Fruit fly (Drosophila melanogaster) whole organism, embryonic: ENCODE data around the gene Tao.

ENCODE experiments used
- Adf1 ChIP-seq: fragments of 200-800 bp; sonication (Bioruptor generic); IDR thresholded peaks from 2 replicates; pipeline ENCODE4 v1.3.6; 2022; ENCODE audit warnings: missing biosample characterization, missing genetic modification characterization
- CG10321 ChIP-seq: fragments of 200-800 bp; sonication (Bioruptor generic); IDR thresholded peaks from 2 replicates; pipeline ENCODE4 v1.3.6; 2022; ENCODE audit warnings: missing biosample characterization, missing genetic modification characterization
- CG13296 ChIP-seq: fragments of 200-800 bp; sonication (Bioruptor generic); optimal IDR thresholded peaks from 3 replicates; lab custom pipeline; 2018; ENCODE audit warnings: missing biosample characterization, mild to moderate bottlenecking, missing genetic modification characterization
- CG14860 ChIP-seq: fragments of 200-800 bp; sonication (Bioruptor generic); IDR thresholded peaks from 3 replicates; pipeline ENCODE4 v1.3.6; 2022; ENCODE audit warnings: missing biosample characterization, missing genetic modification characterization; ENCODE audit not compliant: partially characterized antibody
- CG15011 ChIP-seq: fragments of 200-800 bp; sonication (Bioruptor generic); optimal IDR thresholded peaks from 3 replicates; lab custom pipeline; 2018; ENCODE audit warnings: missing biosample characterization, mild to moderate bottlenecking, missing genetic modification characterization
- CG17568 ChIP-seq: fragments of 200-800 bp; sonication (Bioruptor generic); optimal IDR thresholded peaks from 2 replicates; lab custom pipeline; 2018; ENCODE audit warnings: missing biosample characterization, mild to moderate bottlenecking, missing genetic modification characterization, moderate library complexity
- CG1832 ChIP-seq: fragments of 200-800 bp; sonication (Bioruptor generic); optimal IDR thresholded peaks from 2 replicates; lab custom pipeline; 2017; ENCODE audit warnings: missing biosample characterization, mild to moderate bottlenecking, missing genetic modification characterization, inconsistent platforms
- CG2129 ChIP-seq: fragments of 200-800 bp; sonication (Bioruptor generic); IDR thresholded peaks from 2 replicates; pipeline ENCODE4 v1.3.6; 2022; ENCODE audit warnings: missing biosample characterization, missing genetic modification characterization; ENCODE audit not compliant: partially characterized antibody
- CG2875 ChIP-seq: fragments of 200-800 bp; sonication (Bioruptor generic); optimal IDR thresholded peaks from 2 replicates; lab custom pipeline; 2017; ENCODE audit warnings: missing biosample characterization, mild to moderate bottlenecking, missing genetic modification characterization, missing genetic modification reagents
- CG30431 ChIP-seq: fragments of 200-800 bp; sonication (Bioruptor generic); optimal IDR thresholded peaks from 2 replicates; lab custom pipeline; 2017; ENCODE audit warnings: missing biosample characterization, missing genetic modification characterization
- CG3281 ChIP-seq: fragments of 200-800 bp; sonication (Bioruptor generic); optimal IDR thresholded peaks from 3 replicates; lab custom pipeline; 2017; ENCODE audit warnings: missing biosample characterization, mild to moderate bottlenecking, missing genetic modification characterization
- CG4854 ChIP-seq: fragments of 200-800 bp; sonication (Bioruptor generic); optimal IDR thresholded peaks from 2 replicates; lab custom pipeline; 2016; ENCODE audit warnings: missing biosample characterization, missing genetic modification characterization, inconsistent platforms
- CG6254 ChIP-seq: fragments of 200-800 bp; sonication (Bioruptor generic); optimal IDR thresholded peaks from 3 replicates; lab custom pipeline; 2017; ENCODE audit warnings: mild to moderate bottlenecking, missing biosample characterization, missing genetic modification reagents, missing genetic modification characterization
- CG7745 ChIP-seq: fragments of 200-800 bp; sonication (Bioruptor generic); optimal IDR thresholded peaks from 2 replicates; lab custom pipeline; 2018; ENCODE audit warnings: missing biosample characterization, mild to moderate bottlenecking, missing genetic modification characterization, moderate library complexity
- CG8388 ChIP-seq: fragments of 200-800 bp; sonication (Bioruptor generic); optimal IDR thresholded peaks from 2 replicates; lab custom pipeline; 2019; ENCODE audit warnings: missing biosample characterization, mild to moderate bottlenecking, missing genetic modification characterization, moderate library complexity
- CG8478 ChIP-seq: fragments of >200 bp; optimal IDR thresholded peaks from 2 replicates; lab custom pipeline; 2018
- CG8924 ChIP-seq: fragments of 200-800 bp; optimal IDR thresholded peaks from 3 replicates; lab custom pipeline; 2019; ENCODE audit warnings: missing biosample characterization, mild to moderate bottlenecking, missing genetic modification characterization, moderate library complexity
- CG9437 ChIP-seq: fragments of 200-800 bp; sonication (Bioruptor generic); optimal IDR thresholded peaks from 2 replicates; lab custom pipeline; 2018; ENCODE audit warnings: missing biosample characterization, mild to moderate bottlenecking, missing genetic modification characterization
- CG9932 ChIP-seq: fragments of 200-800 bp; sonication (Bioruptor generic); IDR thresholded peaks from 2 replicates; pipeline ENCODE4 v1.3.6; 2022; ENCODE audit warnings: missing biosample characterization, missing genetic modification characterization
- CTCF ChIP-seq: fragments of 200-800 bp; sonication (Bioruptor generic); optimal IDR thresholded peaks from 2 replicates; lab custom pipeline; 2017; ENCODE audit warnings: missing biosample characterization, mild to moderate bottlenecking, missing genetic modification characterization, moderate library complexity
- E2f1 ChIP-seq: fragments of 200-800 bp; sonication (Bioruptor generic); IDR thresholded peaks from 2 replicates; pipeline ENCODE4 v1.3.6; 2022; ENCODE audit warnings: missing biosample characterization, missing genetic modification characterization
- Ets97D ChIP-seq: fragments of 200-800 bp; sonication (Bioruptor generic); optimal IDR thresholded peaks from 3 replicates; lab custom pipeline; 2016; ENCODE audit warnings: missing biosample characterization, missing genetic modification characterization
- Med ChIP-seq: fragments of 200-800 bp; sonication (Bioruptor generic); peaks from one replicate; lab custom pipeline; 2016; ENCODE audit warnings: missing biosample characterization, missing genetic modification characterization, mild to moderate bottlenecking, inconsistent platforms, moderate library complexity
- Nf-YA ChIP-seq: fragments of 200-800 bp; sonication (Bioruptor generic); IDR thresholded peaks from 2 replicates; pipeline ENCODE4 v1.3.6; 2022; ENCODE audit warnings: missing biosample characterization, missing genetic modification characterization
- Nf-YB ChIP-seq: fragments of 200-800 bp; sonication (Bioruptor generic); optimal IDR thresholded peaks from 3 replicates; lab custom pipeline; 2019; ENCODE audit warnings: missing biosample characterization, mild to moderate bottlenecking, missing genetic modification characterization, moderate library complexity
- Nf-YC ChIP-seq: fragments of 200-800 bp; optimal IDR thresholded peaks from 3 replicates; lab custom pipeline; 2019; ENCODE audit warnings: missing biosample characterization, mild to moderate bottlenecking, missing genetic modification characterization, moderate library complexity
- Ptx1 ChIP-seq: fragments of 200-800 bp; sonication (Bioruptor generic); IDR thresholded peaks from 2 replicates; pipeline ENCODE4 v1.3.6; 2022; ENCODE audit warnings: missing biosample characterization, missing genetic modification characterization
- Taf1 ChIP-seq: fragments of 200-800 bp; sonication (Bioruptor generic); IDR thresholded peaks from 2 replicates; pipeline ENCODE4 v1.3.6; 2022; ENCODE audit warnings: missing biosample characterization, missing genetic modification characterization
- cg ChIP-seq: fragments of 200-800 bp; sonication (Bioruptor generic); optimal IDR thresholded peaks from 3 replicates; lab custom pipeline; 2019; ENCODE audit warnings: missing biosample characterization, mild to moderate bottlenecking, missing genetic modification characterization, moderate library complexity
- corto ChIP-seq: fragments of 200-800 bp; sonication (Bioruptor generic); optimal IDR thresholded peaks from 2 replicates; lab custom pipeline; 2016; ENCODE audit warnings: missing biosample characterization, mild to moderate bottlenecking, missing genetic modification characterization, moderate library complexity
- crol ChIP-seq: fragments of 200-800 bp; sonication (Bioruptor generic); IDR thresholded peaks from 2 replicates; pipeline ENCODE4 v1.3.6; 2022; ENCODE audit warnings: missing biosample characterization, missing genetic modification characterization
- da ChIP-seq: fragments of 200-800 bp; sonication (Bioruptor generic); optimal IDR thresholded peaks from 2 replicates; lab custom pipeline; 2016; ENCODE audit warnings: missing biosample characterization, missing genetic modification characterization
- exex ChIP-seq: fragments of 200-800 bp; sonication (Bioruptor generic); optimal IDR thresholded peaks from 4 replicates; lab custom pipeline; 2018; ENCODE audit warnings: missing biosample characterization, mild to moderate bottlenecking, missing genetic modification characterization, moderate library complexity
- fd3F ChIP-seq: fragments of 200-800 bp; sonication (Bioruptor generic); optimal IDR thresholded peaks from 2 replicates; lab custom pipeline; 2018; ENCODE audit warnings: missing biosample characterization, mild to moderate bottlenecking, missing genetic modification characterization, moderate library complexity
- nmo ChIP-seq: fragments of 200-800 bp; sonication (Bioruptor generic); optimal IDR thresholded peaks from 2 replicates; lab custom pipeline; 2018; ENCODE audit warnings: missing biosample characterization, mild to moderate bottlenecking, missing genetic modification characterization, moderate library complexity
- pfk ChIP-seq: fragments of 200-800 bp; sonication (Bioruptor generic); optimal IDR thresholded peaks from 2 replicates; lab custom pipeline; 2018; ENCODE audit warnings: missing biosample characterization, mild to moderate bottlenecking, missing genetic modification characterization, moderate library complexity
- phol ChIP-seq: fragments of 200-800 bp; sonication (Bioruptor generic); optimal IDR thresholded peaks from 3 replicates; lab custom pipeline; 2018; ENCODE audit warnings: missing biosample characterization, mild to moderate bottlenecking, missing genetic modification characterization, moderate library complexity
- pros ChIP-seq: fragments of 200-800 bp; sonication (Bioruptor generic); optimal IDR thresholded peaks from 3 replicates; lab custom pipeline; 2019; ENCODE audit warnings: missing biosample characterization, mild to moderate bottlenecking, missing genetic modification characterization, moderate library complexity
- repo ChIP-seq: fragments of 200-800 bp; sonication (Bioruptor generic); optimal IDR thresholded peaks from 2 replicates; lab custom pipeline; 2016; ENCODE audit warnings: missing biosample characterization, missing genetic modification characterization
- ro ChIP-seq: fragments of 200-800 bp; sonication (Bioruptor generic); IDR thresholded peaks from 2 replicates; pipeline ENCODE4 v1.3.6; 2022; ENCODE audit warnings: missing biosample characterization, missing genetic modification characterization
- seq ChIP-seq: fragments of 200-800 bp; sonication (Bioruptor generic); IDR thresholded peaks from 2 replicates; pipeline ENCODE4 v1.3.6; 2022; ENCODE audit warnings: missing biosample characterization, missing genetic modification characterization
- twi ChIP-seq: fragments of 200-800 bp; optimal IDR thresholded peaks from 2 replicates; lab custom pipeline; 2019; ENCODE audit warnings: missing biosample characterization, mild to moderate bottlenecking, missing genetic modification characterization, moderate library complexity
- zen ChIP-seq: fragments of 200-800 bp; sonication (Bioruptor generic); optimal IDR thresholded peaks from 3 replicates; lab custom pipeline; 2018; ENCODE audit warnings: missing biosample characterization, mild to moderate bottlenecking, missing genetic modification characterization, moderate library complexity

The Tao gene

DNA sequence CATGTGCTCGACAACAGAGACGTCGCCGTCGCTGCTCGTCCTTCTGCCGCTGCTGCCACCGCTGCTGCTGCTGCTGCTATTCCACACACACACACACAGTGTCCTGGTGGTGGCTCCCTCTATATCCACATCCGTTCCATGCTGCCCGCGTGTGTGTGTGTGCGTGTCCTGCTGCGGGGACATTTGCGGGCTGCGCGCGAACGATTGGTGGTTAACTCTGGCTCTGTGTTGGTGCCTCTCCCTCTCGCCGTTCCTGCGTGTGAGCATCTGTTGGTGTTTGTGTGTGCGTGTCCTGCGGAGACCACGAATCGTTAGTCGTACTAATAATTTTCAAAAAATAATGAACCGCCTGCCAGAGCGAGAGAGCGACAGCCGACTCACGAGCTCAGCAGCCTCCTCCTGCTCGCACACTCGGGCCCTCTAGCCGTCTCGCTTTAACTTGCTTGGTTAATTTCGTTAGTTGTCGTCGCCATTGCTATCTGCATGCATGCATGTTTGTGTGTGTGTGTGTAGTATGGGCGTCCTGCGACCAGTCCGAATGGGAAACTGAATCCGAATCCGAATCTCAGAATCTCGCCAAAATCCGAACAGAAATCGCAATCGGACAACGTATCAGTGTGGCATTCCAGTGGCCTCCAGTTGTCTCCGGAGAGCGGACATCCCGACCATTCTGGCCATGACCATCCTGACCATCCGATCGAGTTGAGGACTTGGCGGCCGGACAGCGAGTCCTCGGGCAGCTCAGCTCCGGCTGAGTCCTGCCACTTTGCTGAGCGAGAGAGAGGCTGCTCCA is 33.5 kb downstream of the Tao start:
- TF ChIP-seq pfk (peak; percentile 85), CG14860 (GFP tag; lab: Robert Waterston, UW) (no peak), CTCF (GFP tag; lab: Kevin White, UChicago) (peak; percentile 81), CG17568 (GFP tag; lab: Kevin White, UChicago) (no peak), Adf1 (peak; percentile 81), crol (peak; percentile 15; the same call in 1 of the 2 replicates), pros (GFP tag; lab: Kevin White, UChicago) (no peak), Nf-YB (peak; percentile 95), Ptx1 (GFP tag; lab: Robert Waterston, UW) (no peak), Med (GFP tag; lab: Kevin White, UChicago) (peak; percentile 31), CG8478 (lab: Kevin White, UChicago) (peak; percentile 54), CG1832 (GFP tag; lab: Kevin White, UChicago) (peak; percentile 88), exex (tag; lab: Kevin White, UChicago) (no peak), CG2875 (GFP tag; lab: Kevin White, UChicago) (no peak), zen (tag; lab: Kevin White, UChicago) (peak; percentile 22), Nf-YA (peak; percentile 34), Nf-YC (tag; lab: Kevin White, UChicago) (peak; percentile 96), twi (tag; lab: Kevin White, UChicago) (peak; percentile 3), CG8924 (tag; lab: Kevin White, UChicago) (peak; percentile 15), CG10321 (GFP tag; lab: Robert Waterston, UW) (peak; percentile 92), cg (GFP tag; lab: Kevin White, UChicago) (peak; percentile 78), phol (tag; lab: Kevin White, UChicago) (peak; percentile 43), Ets97D (GFP tag; lab: Kevin White, UChicago) (peak; percentile 35)

DNA sequence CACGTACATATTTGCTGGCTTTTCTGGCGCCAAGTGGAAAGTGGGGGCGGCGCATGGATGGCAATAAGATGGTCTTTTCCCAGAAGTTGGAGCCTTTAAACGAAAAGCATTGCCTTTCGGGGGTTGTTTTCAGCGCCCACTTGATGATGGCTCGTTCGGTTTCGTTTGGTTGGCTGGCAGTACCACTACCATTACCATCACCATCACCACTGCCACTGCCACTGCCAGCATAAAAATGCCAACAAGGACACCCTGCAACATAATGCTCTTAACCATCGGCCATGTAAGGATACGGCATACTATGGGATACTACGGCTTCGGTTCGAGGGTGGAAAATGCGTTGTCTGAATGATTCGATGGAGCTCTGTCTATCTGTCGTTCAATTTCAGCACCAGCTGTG is 44.2 kb downstream of the Tao start:
- TF ChIP-seq CG9932, result no peak
- no peak for TF ChIP-seq nmo
- TF ChIP-seq CG15011, result no peak
- no peak for TF ChIP-seq CG13296 (GFP tag; lab: Kevin White, UChicago)
- TF ChIP-seq E2f1 (GFP tag; lab: Robert Waterston, UW), result no peak
- no peak for TF ChIP-seq corto (GFP tag; lab: Kevin White, UChicago)
- TF ChIP-seq CG9437, result no peak
- TF ChIP-seq seq (GFP tag; lab: Robert Waterston, UW), result peak; percentile 9; the same call in 1 of the 2 replicates
- TF ChIP-seq CG3281 (GFP tag; lab: Kevin White, UChicago), result no peak
- no peak for TF ChIP-seq CG30431 (GFP tag; lab: Kevin White, UChicago)
- TF ChIP-seq cg (GFP tag; lab: Kevin White, UChicago), result peak; percentile 26
- no peak for TF ChIP-seq Taf1 (GFP tag; lab: Robert Waterston, UW)
- TF ChIP-seq Nf-YC (tag; lab: Kevin White, UChicago), result peak; percentile 88
- TF ChIP-seq CG6254 (GFP tag; lab: Kevin White, UChicago), result no peak
- no peak for TF ChIP-seq CG2129
- TF ChIP-seq CG7745 (tag; lab: Kevin White, UChicago), result no peak
- TF ChIP-seq Nf-YB, result peak; percentile 88
- TF ChIP-seq CG8388 (GFP tag; lab: Kevin White, UChicago), result no peak
- TF ChIP-seq fd3F (GFP tag; lab: Kevin White, UChicago), result no peak
- no peak for TF ChIP-seq ro (GFP tag; lab: Robert Waterston, UW)
- no peak for TF ChIP-seq repo (GFP tag; lab: Kevin White, UChicago)
- TF ChIP-seq CG4854 (GFP tag; lab: Kevin White, UChicago), result no peak
- TF ChIP-seq da (GFP tag; lab: Kevin White, UChicago), result no peak
